Fruit fly (Drosophila melanogaster) whole organism, embryonic: Measurements from ENCODE around the gene CG7627.

Experiments used
- Adf1 ChIP-seq: fragments of 200-800 bp; sonication (Bioruptor generic); IDR thresholded peaks from 2 replicates; pipeline ENCODE4 v1.3.6; 2022; ENCODE audit warnings: missing biosample characterization, missing genetic modification characterization
- Aef1 ChIP-seq: fragments of 200-800 bp; sonication (Bioruptor generic); IDR thresholded peaks from 3 replicates; pipeline ENCODE4 v1.3.6; 2022; ENCODE audit warnings: missing biosample characterization, missing genetic modification characterization
- Bteb2 ChIP-seq: fragments of 200-800 bp; sonication (Bioruptor generic); optimal IDR thresholded peaks from 2 replicates; lab custom pipeline; 2016; ENCODE audit warnings: missing biosample characterization, missing genetic modification characterization
- CG10267 ChIP-seq: fragments of 200-800 bp; sonication (Bioruptor generic); optimal IDR thresholded peaks from 2 replicates; lab custom pipeline; 2018; ENCODE audit warnings: missing biosample characterization, mild to moderate bottlenecking, missing genetic modification characterization, moderate library complexity
- CG10959 ChIP-seq: fragments of 200-800 bp; sonication (Bioruptor generic); IDR thresholded peaks from 2 replicates; pipeline ENCODE4 v1.3.6; 2022; ENCODE audit warnings: missing biosample characterization, missing genetic modification characterization
- CG10979 ChIP-seq: fragments of 200-800 bp; sonication (Bioruptor generic); optimal IDR thresholded peaks from 2 replicates; lab custom pipeline; 2018; ENCODE audit warnings: missing biosample characterization, mild to moderate bottlenecking, missing genetic modification characterization, moderate library complexity
- CG11247 ChIP-seq: fragments of 200-800 bp; sonication (Bioruptor generic); IDR thresholded peaks from 2 replicates; pipeline ENCODE4 v1.3.6; 2022; ENCODE audit warnings: missing biosample characterization, missing genetic modification characterization
- CG11504 ChIP-seq: fragments of 200-800 bp; sonication (Bioruptor generic); optimal IDR thresholded peaks from 3 replicates; lab custom pipeline; 2019; ENCODE audit warnings: missing biosample characterization, mild to moderate bottlenecking, missing genetic modification characterization, moderate library complexity
- CG11723 ChIP-seq: fragments of 200-800 bp; sonication (Bioruptor generic); optimal IDR thresholded peaks from 2 replicates; lab custom pipeline; 2017; ENCODE audit warnings: missing biosample characterization, mild to moderate bottlenecking, missing genetic modification characterization
- CG12219 ChIP-seq: fragments of 200-800 bp; sonication (Bioruptor generic); optimal IDR thresholded peaks from 3 replicates; lab custom pipeline; 2018; ENCODE audit warnings: missing biosample characterization, mild to moderate bottlenecking, missing genetic modification characterization
- CG12236 ChIP-seq: fragments of 200-800 bp; sonication (Bioruptor generic); optimal IDR thresholded peaks from 2 replicates; lab custom pipeline; 2016; ENCODE audit warnings: missing biosample characterization, missing genetic modification characterization
- CG14710 ChIP-seq: fragments of 200-800 bp; sonication (Bioruptor generic); optimal IDR thresholded peaks from 3 replicates; lab custom pipeline; 2019; ENCODE audit warnings: missing biosample characterization, mild to moderate bottlenecking, missing genetic modification characterization, moderate library complexity
- CG15011 ChIP-seq: fragments of 200-800 bp; sonication (Bioruptor generic); optimal IDR thresholded peaks from 3 replicates; lab custom pipeline; 2018; ENCODE audit warnings: missing biosample characterization, mild to moderate bottlenecking, missing genetic modification characterization
- CG17829 ChIP-seq: fragments of 200-800 bp; optimal IDR thresholded peaks from 2 replicates; lab custom pipeline; 2019; ENCODE audit warnings: missing biosample characterization, mild to moderate bottlenecking, missing genetic modification characterization, moderate library complexity
- CG3281 ChIP-seq: fragments of 200-800 bp; sonication (Bioruptor generic); optimal IDR thresholded peaks from 3 replicates; lab custom pipeline; 2017; ENCODE audit warnings: missing biosample characterization, mild to moderate bottlenecking, missing genetic modification characterization
- CG43689 ChIP-seq: fragments of 200-800 bp; sonication (Bioruptor generic); IDR thresholded peaks from 2 replicates; pipeline ENCODE4 v1.3.6; 2022; ENCODE audit warnings: missing biosample characterization, missing genetic modification characterization
- CG4730 ChIP-seq: fragments of 200-800 bp; sonication (Bioruptor generic); IDR thresholded peaks from 2 replicates; pipeline ENCODE4 v1.3.6; 2022; ENCODE audit warnings: missing biosample characterization, missing genetic modification characterization
- CG6689 ChIP-seq: fragments of 200-800 bp; sonication (Bioruptor generic); IDR thresholded peaks from 2 replicates; pipeline ENCODE4 v1.3.6; 2022; ENCODE audit warnings: missing biosample characterization, missing genetic modification characterization
- CG6765 ChIP-seq: fragments of 200-800 bp; sonication (Bioruptor generic); optimal IDR thresholded peaks from 3 replicates; lab custom pipeline; 2017; ENCODE audit warnings: missing biosample characterization, mild to moderate bottlenecking, missing genetic modification characterization
- CG7372 ChIP-seq: fragments of 200-800 bp; sonication (Bioruptor generic); IDR thresholded peaks from 2 replicates; pipeline ENCODE4 v1.3.6; 2022; ENCODE audit warnings: missing biosample characterization, missing genetic modification characterization
- CG8281 ChIP-seq: fragments of 200-800 bp; sonication (Bioruptor generic); optimal IDR thresholded peaks from 2 replicates; lab custom pipeline; 2018; ENCODE audit warnings: missing biosample characterization, mild to moderate bottlenecking, missing genetic modification characterization, moderate library complexity
- CG8388 ChIP-seq: fragments of 200-800 bp; sonication (Bioruptor generic); optimal IDR thresholded peaks from 2 replicates; lab custom pipeline; 2019; ENCODE audit warnings: missing biosample characterization, mild to moderate bottlenecking, missing genetic modification characterization, moderate library complexity
- CG8478 ChIP-seq: fragments of >200 bp; optimal IDR thresholded peaks from 2 replicates; lab custom pipeline; 2018
- CG9876 ChIP-seq: fragments of 200-800 bp; sonication (Bioruptor generic); optimal IDR thresholded peaks from 2 replicates; lab custom pipeline; 2016; ENCODE audit warnings: missing biosample characterization, missing genetic modification characterization
- Dfd ChIP-seq, 2 experiments: fragments of >200 bp; optimal IDR thresholded peaks; 2 replicates each; lab custom pipeline; 2017; ENCODE audit warnings: missing biosample characterization in 2 of 2, missing genetic modification characterization in 2 of 2
- Ets97D ChIP-seq: fragments of 200-800 bp; sonication (Bioruptor generic); optimal IDR thresholded peaks from 3 replicates; lab custom pipeline; 2016; ENCODE audit warnings: missing biosample characterization, missing genetic modification characterization
- Fer2 ChIP-seq: fragments of 200-800 bp; sonication (Bioruptor generic); optimal IDR thresholded peaks from 2 replicates; lab custom pipeline; 2018; ENCODE audit warnings: missing biosample characterization, mild to moderate bottlenecking, missing genetic modification characterization, moderate library complexity
- Meics ChIP-seq: fragments of 200-800 bp; sonication (Bioruptor generic); optimal IDR thresholded peaks from 2 replicates; lab custom pipeline; 2017; ENCODE audit warnings: missing biosample characterization, mild to moderate bottlenecking, missing genetic modification characterization
- NC2β ChIP-seq: fragments of 200-800 bp; sonication (Bioruptor generic); optimal IDR thresholded peaks from 2 replicates; lab custom pipeline; 2016; ENCODE audit warnings: missing biosample characterization, missing genetic modification characterization
- Rx ChIP-seq: fragments of 200-800 bp; sonication (Bioruptor generic); IDR thresholded peaks from 2 replicates; pipeline ENCODE4 v1.3.6; 2022; ENCODE audit warnings: missing biosample characterization, missing genetic modification characterization
- Sry-β ChIP-seq: fragments of 200-800 bp; sonication (Bioruptor generic); optimal IDR thresholded peaks from 2 replicates; lab custom pipeline; 2018; ENCODE audit warnings: missing biosample characterization, mild to moderate bottlenecking, missing genetic modification characterization, moderate library complexity
- Xbp1 ChIP-seq: fragments of 200-800 bp; sonication (Bioruptor generic); optimal IDR thresholded peaks from 3 replicates; lab custom pipeline; 2016; ENCODE audit warnings: missing biosample characterization, mild to moderate bottlenecking, missing genetic modification characterization
- br ChIP-seq: fragments of >200 bp; optimal IDR thresholded peaks from 2 replicates; lab custom pipeline; 2017
- ci ChIP-seq: fragments of 200-800 bp; sonication (Bioruptor generic); IDR thresholded peaks from 3 replicates; pipeline ENCODE4 v1.3.6; 2022; ENCODE audit warnings: missing biosample characterization, missing genetic modification characterization
- emc ChIP-seq: fragments of 200-800 bp; sonication (Bioruptor generic); optimal IDR thresholded peaks from 2 replicates; lab custom pipeline; 2016; ENCODE audit warnings: missing biosample characterization, missing genetic modification characterization
- eyg ChIP-seq: fragments of 200-800 bp; sonication (Bioruptor generic); optimal IDR thresholded peaks from 3 replicates; lab custom pipeline; 2016; ENCODE audit warnings: missing biosample characterization, missing genetic modification characterization
- fru ChIP-seq: fragments of >200 bp; optimal IDR thresholded peaks from 2 replicates; lab custom pipeline; 2017
- gro ChIP-seq: fragments of 200-800 bp; sonication (Bioruptor generic); optimal IDR thresholded peaks from 2 replicates; lab custom pipeline; 2016; ENCODE audit warnings: missing biosample characterization, missing genetic modification characterization
- gsb-n ChIP-seq: fragments of 200-800 bp; sonication (Bioruptor generic); optimal IDR thresholded peaks from 3 replicates; lab custom pipeline; 2018; ENCODE audit warnings: missing biosample characterization, mild to moderate bottlenecking, missing genetic modification characterization
- jigr1 ChIP-seq: fragments of 200-800 bp; sonication (Bioruptor generic); IDR thresholded peaks from 3 replicates; pipeline ENCODE4 v1.3.6; 2022; ENCODE audit warnings: missing biosample characterization, missing genetic modification characterization
- lmd ChIP-seq: fragments of 200-800 bp; sonication (Bioruptor generic); IDR thresholded peaks from 2 replicates; pipeline ENCODE4 v1.3.6; 2022; ENCODE audit warnings: missing biosample characterization, missing genetic modification characterization
- lov ChIP-seq, 2 experiments: fragments of 200-800 bp in 1 of 2; fragments of >200 bp in 1 of 2; sonication (Bioruptor generic) in 1 of 2; IDR thresholded peaks in 1 of 2; optimal IDR thresholded peaks in 1 of 2; 2 replicates in 1 of 2; 3 replicates in 1 of 2; pipeline versions ENCODE4 v1.3.6 to Lab custom; 2017 to 2022; ENCODE audit warnings: missing biosample characterization in 1 of 2, missing genetic modification characterization in 1 of 2
- nau ChIP-seq: fragments of 200-800 bp; sonication (Bioruptor generic); optimal IDR thresholded peaks from 3 replicates; lab custom pipeline; 2017; ENCODE audit warnings: missing biosample characterization, mild to moderate bottlenecking, missing genetic modification characterization, missing genetic modification reagents
- p53 ChIP-seq: fragments of 200-800 bp; sonication (Bioruptor generic); optimal IDR thresholded peaks from 2 replicates; lab custom pipeline; 2016; ENCODE audit warnings: missing biosample characterization, missing genetic modification characterization
- pho ChIP-seq: fragments of 200-800 bp; sonication (Bioruptor generic); optimal IDR thresholded peaks from 2 replicates; lab custom pipeline; 2016; ENCODE audit warnings: missing biosample characterization, missing genetic modification characterization
- phol ChIP-seq: fragments of 200-800 bp; sonication (Bioruptor generic); optimal IDR thresholded peaks from 3 replicates; lab custom pipeline; 2018; ENCODE audit warnings: missing biosample characterization, mild to moderate bottlenecking, missing genetic modification characterization, moderate library complexity
- tgo ChIP-seq: fragments of 200-800 bp; sonication (Bioruptor generic); IDR thresholded peaks from 3 replicates; pipeline ENCODE4 v1.3.6; 2022; ENCODE audit warnings: missing biosample characterization, missing genetic modification characterization
- unc-4 ChIP-seq: fragments of 200-800 bp; sonication (Bioruptor generic); IDR thresholded peaks from 2 replicates; pipeline ENCODE4 v1.3.6; 2022; ENCODE audit warnings: missing biosample characterization, missing genetic modification characterization; ENCODE audit not compliant: partially characterized antibody
- vfl ChIP-seq: fragments of 200-800 bp; sonication (Bioruptor generic); optimal IDR thresholded peaks from 2 replicates; lab custom pipeline; 2016; ENCODE audit warnings: missing biosample characterization, missing genetic modification characterization
- wek ChIP-seq: fragments of 200-800 bp; sonication (Bioruptor generic); optimal IDR thresholded peaks from 3 replicates; lab custom pipeline; 2018; ENCODE audit warnings: missing biosample characterization, mild to moderate bottlenecking, missing genetic modification characterization, moderate library complexity
- wor ChIP-seq: fragments of 200-800 bp; sonication (Bioruptor generic); IDR thresholded peaks from 2 replicates; pipeline ENCODE4 v1.3.6; 2022; ENCODE audit warnings: missing biosample characterization, missing genetic modification characterization
- zfh1 ChIP-seq: fragments of 200-800 bp; sonication (Bioruptor generic); IDR thresholded peaks from 3 replicates; pipeline ENCODE4 v1.3.6; 2022; ENCODE audit warnings: missing biosample characterization, missing genetic modification characterization

The CG7627 gene

DNA sequence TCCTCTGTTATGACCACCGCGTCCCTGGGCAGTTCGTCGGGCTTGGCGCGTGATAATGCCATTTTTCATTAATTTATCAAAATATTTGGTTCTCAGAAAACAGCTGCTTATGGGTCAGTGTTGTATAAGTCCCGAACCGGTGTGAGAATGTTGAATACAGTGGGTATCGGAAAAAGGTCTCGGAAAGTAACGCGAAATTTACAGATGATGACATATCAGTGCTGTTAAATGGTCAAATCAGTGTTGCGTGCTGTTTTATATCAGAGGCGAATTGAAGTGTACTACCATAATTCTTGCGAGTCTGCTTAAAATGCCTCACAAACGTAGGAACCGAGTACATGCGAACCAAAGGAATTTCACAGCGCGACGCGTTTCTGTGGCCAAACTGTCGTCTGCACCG is 20.4 kb upstream of the CG7627 start, which contains the start of the genes CG13392 and Rcd4 (continued):
- TF ChIP-seq lov (optimal IDR thresholded peaks at IDR 0.05; lab: Kevin White, UChicago) (no peak), lov (GFP tag; IDR thresholded peaks at IDR 0.05; lab: Robert Waterston, UW) (no peak), CG11723 (peak; percentile 3), Fer2 (tag; lab: Kevin White, UChicago) (peak; percentile 22), Adf1 (GFP tag; lab: Robert Waterston, UW) (no peak; the same call in 1 of the 2 replicates), NC2β (GFP tag; lab: Kevin White, UChicago) (peak; percentile 64), Sry-β (peak; percentile 42), zfh1 (GFP tag; lab: Robert Waterston, UW) (peak; percentile 75; the same call in 2 of the 3 replicates), gro (GFP tag; lab: Kevin White, UChicago) (peak; percentile 79), CG12236 (no peak), br (no peak), nau (peak; percentile 32), emc (GFP tag; lab: Kevin White, UChicago) (peak; percentile 55), Xbp1 (GFP tag; lab: Kevin White, UChicago) (peak; percentile 65), Meics (GFP tag; lab: Kevin White, UChicago) (peak; percentile 62), ci (GFP tag; lab: Robert Waterston, UW) (peak; percentile 68; the same call in 2 of the 3 replicates), CG8478 (lab: Kevin White, UChicago) (no peak), Ets97D (GFP tag; lab: Kevin White, UChicago) (peak; percentile 81), Aef1 (GFP tag; lab: Robert Waterston, UW) (peak; percentile 36; the same call in 2 of the 3 replicates), lmd (GFP tag; lab: Robert Waterston, UW) (peak; percentile 38; the same call in 1 of the 2 replicates), Bteb2 (GFP tag; lab: Kevin White, UChicago) (peak; percentile 57), gsb-n (tag; lab: Kevin White, UChicago) (peak; percentile 21), CG8281 (tag; lab: Kevin White, UChicago) (no peak), CG6765 (peak; percentile 32), CG14710 (tag; lab: Kevin White, UChicago) (peak; percentile 66), vfl (peak; percentile 68), eyg (GFP tag; lab: Kevin White, UChicago) (peak; percentile 10), Dfd (GFP tag; optimal IDR thresholded peaks at IDR 0.05; lab: Kevin White, UChicago) (no peak), CG6689 (0 out of 2 replicates have a peak, but pooled peaks have one; percentile 27), Rx (no peak), CG4730 (0 out of 2 replicates have a peak, but pooled peaks have one; percentile 28), tgo (GFP tag; lab: Robert Waterston, UW) (0 out of 3 replicates have a peak, but pooled peaks have one; percentile 20), p53 (GFP tag; lab: Kevin White, UChicago) (peak; percentile 26), CG12219 (GFP tag; lab: Kevin White, UChicago) (peak; percentile 42), CG15011 (GFP tag; lab: Kevin White, UChicago) (no peak), CG8388 (GFP tag; lab: Kevin White, UChicago) (peak; percentile 63), jigr1 (GFP tag; lab: Robert Waterston, UW) (no peak), CG10267 (tag; lab: Kevin White, UChicago) (peak; percentile 97), CG7372 (GFP tag; lab: Robert Waterston, UW) (0 out of 2 replicates have a peak, but pooled peaks have one; percentile 12), CG3281 (GFP tag; lab: Kevin White, UChicago) (peak; percentile 60), CG11504 (peak; percentile 46), CG10959 (no peak; the same call in 1 of the 2 replicates), wek (GFP tag; lab: Kevin White, UChicago) (no peak), CG11247 (GFP tag; lab: Robert Waterston, UW) (peak; percentile 69), unc-4 (peak; percentile 54), wor (GFP tag; lab: Robert Waterston, UW) (no peak), fru (no peak), phol (peak; percentile 7), pho (GFP tag; lab: Kevin White, UChicago) (peak; percentile 79), CG9876 (GFP tag; lab: Kevin White, UChicago) (peak; percentile 45), CG17829 (tag; lab: Kevin White, UChicago) (peak; percentile 70), CG43689 (no peak), CG10979 (peak; percentile 39)
